Fruit fly (Drosophila melanogaster) S2 (cell line): ENCODE results near the gene CG3587.

Experiments
- CG8478 ChIP-seq: fragments of >200 bp; optimal IDR thresholded peaks from 2 replicates; lab custom pipeline; 2018
- CTCF ChIP-seq, 2 experiments: fragments of >200 bp; optimal IDR thresholded peaks; 2 replicates each; lab custom pipeline; 2018

dm6 chrX:1963192-1963590 is 23.1 kb downstream of the CG3587 start:
- TF ChIP-seq CG8478: no peak
- TF ChIP-seq CTCF (optimal IDR thresholded peaks at IDR 0.05; lab: Kevin White, UChicago): no peak
